Worm (Caenorhabditis elegans): Measurements from ENCODE around the gene Y53F4B.39.
A peak's percentile ranks its signal among the peaks of the same experiment; 100 is the strongest.

Gene Y53F4B.39

ce11 chrII:15148442-15148841, 38.5 kb downstream of the Y53F4B.39 start:
- no peak for TF ChIP-seq T22C8.4 (GFP tag; IDR thresholded peaks at IDR 0.05)
- TF ChIP-seq ref-1 (GFP tag; conservative IDR thresholded peaks at IDR 0.05) = no peak
- TF ChIP-seq tab-1 (GFP tag; IDR thresholded peaks at IDR 0.05) = no peak
- TF ChIP-seq flt-1 (GFP tag; IDR thresholded peaks at IDR 0.05) = no peak
- no peak for TF ChIP-seq klf-2 (GFP tag; conservative IDR thresholded peaks at IDR 0.05)
- TF ChIP-seq ztf-23 (GFP tag; IDR thresholded peaks at IDR 0.05) = no peak
- TF ChIP-seq med-1 (GFP tag; optimal IDR thresholded peaks at IDR 0.05; ENCODE audit: insufficient read depth) = no peak
- TF ChIP-seq ztf-29 (GFP tag; IDR thresholded peaks at IDR 0.05) = no peak
- TF ChIP-seq cog-1 (tag; optimal IDR thresholded peaks at IDR 0.05) = no peak

ce11 chrII:15157880-15158279, 47.9 kb downstream of the Y53F4B.39 start, which contains the start of gene ptr-20:
Gene ptr-20 (plus strand): TSS chrII:15158180.
- no peak for TF ChIP-seq tab-1 (GFP tag; IDR thresholded peaks at IDR 0.05)
- no peak for TF ChIP-seq med-1 (GFP tag; optimal IDR thresholded peaks at IDR 0.05; ENCODE audit: insufficient read depth)
- TF ChIP-seq flt-1 (GFP tag; IDR thresholded peaks at IDR 0.05) = no peak
- TF ChIP-seq ztf-29 (GFP tag; IDR thresholded peaks at IDR 0.05) = no peak
- no peak for TF ChIP-seq cog-1 (tag; optimal IDR thresholded peaks at IDR 0.05)
- TF ChIP-seq ref-1 (GFP tag; conservative IDR thresholded peaks at IDR 0.05) = no peak
- no peak for TF ChIP-seq T22C8.4 (GFP tag; IDR thresholded peaks at IDR 0.05)
- no peak for TF ChIP-seq ztf-23 (GFP tag; IDR thresholded peaks at IDR 0.05)
- TF ChIP-seq klf-2 (GFP tag; conservative IDR thresholded peaks at IDR 0.05) = no peak

ce11 chrII:15158364-15158763, 48.4 kb downstream of the Y53F4B.39 start:
- no peak for TF ChIP-seq ztf-23 (GFP tag; IDR thresholded peaks at IDR 0.05)
- no peak for TF ChIP-seq tab-1 (GFP tag; IDR thresholded peaks at IDR 0.05)
- TF ChIP-seq T22C8.4 (GFP tag; IDR thresholded peaks at IDR 0.05) = no peak

DNA sequence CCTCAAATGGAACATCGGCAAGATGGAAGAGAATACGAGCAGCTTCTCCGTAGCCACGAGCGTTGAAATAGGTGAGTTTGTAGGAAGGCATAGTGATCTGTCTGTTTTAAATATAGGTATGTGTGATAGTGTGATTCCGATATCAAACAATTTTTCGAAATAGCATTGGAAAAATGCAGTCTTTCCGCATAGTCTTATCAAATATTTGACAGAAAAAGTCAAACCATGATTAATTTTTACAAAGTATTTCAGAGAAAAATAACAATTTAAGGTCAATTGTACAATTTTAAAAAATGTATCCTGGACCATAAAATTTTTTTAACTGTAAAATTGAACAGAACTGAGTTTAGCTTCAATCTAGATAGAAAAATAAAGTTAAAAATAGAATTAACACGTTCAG, 54.5 kb downstream of the Y53F4B.39 start, which contains the start of gene gst-26:
gst-26 (minus strand) TSS at position 101 of the 400 bp plus-strand sequence.
- no peak for TF ChIP-seq T22C8.4 (GFP tag; IDR thresholded peaks at IDR 0.05)
- no peak for TF ChIP-seq klf-2 (GFP tag; conservative IDR thresholded peaks at IDR 0.05)
- TF ChIP-seq med-1 (GFP tag; optimal IDR thresholded peaks at IDR 0.05; ENCODE audit: insufficient read depth) = no peak
- no peak for TF ChIP-seq cog-1 (tag; optimal IDR thresholded peaks at IDR 0.05)
- no peak for TF ChIP-seq flt-1 (GFP tag; IDR thresholded peaks at IDR 0.05)
- no peak for TF ChIP-seq ztf-23 (GFP tag; IDR thresholded peaks at IDR 0.05)
- no peak for TF ChIP-seq ztf-29 (GFP tag; IDR thresholded peaks at IDR 0.05)
- no peak for TF ChIP-seq ref-1 (GFP tag; conservative IDR thresholded peaks at IDR 0.05)
- no peak for TF ChIP-seq tab-1 (GFP tag; IDR thresholded peaks at IDR 0.05)

ce11 chrII:15165681-15166235, 55.8 kb downstream of the Y53F4B.39 start, which contains the start of gene gst-27:
Gene gst-27 (minus strand): TSS chrII:15165731.
- TF ChIP-seq tab-1 (GFP tag; IDR thresholded peaks at IDR 0.05) (peak; percentile 93), ref-1 (GFP tag; conservative IDR thresholded peaks at IDR 0.05) (peak; percentile 76), ztf-23 (GFP tag; IDR thresholded peaks at IDR 0.05) (peak; percentile 89), ztf-29 (GFP tag; IDR thresholded peaks at IDR 0.05) (peak; percentile 88), T22C8.4 (GFP tag; IDR thresholded peaks at IDR 0.05) (peak; percentile 57), klf-2 (GFP tag; conservative IDR thresholded peaks at IDR 0.05) (peak; percentile 79), cog-1 (tag; optimal IDR thresholded peaks at IDR 0.05) (peak; percentile 76), med-1 (GFP tag; optimal IDR thresholded peaks at IDR 0.05; ENCODE audit: insufficient read depth) (peak; percentile 41), flt-1 (GFP tag; IDR thresholded peaks at IDR 0.05) (peak; percentile 94)
